Fruit fly (Drosophila melanogaster): ENCODE results near the gene Send2.

DNA sequence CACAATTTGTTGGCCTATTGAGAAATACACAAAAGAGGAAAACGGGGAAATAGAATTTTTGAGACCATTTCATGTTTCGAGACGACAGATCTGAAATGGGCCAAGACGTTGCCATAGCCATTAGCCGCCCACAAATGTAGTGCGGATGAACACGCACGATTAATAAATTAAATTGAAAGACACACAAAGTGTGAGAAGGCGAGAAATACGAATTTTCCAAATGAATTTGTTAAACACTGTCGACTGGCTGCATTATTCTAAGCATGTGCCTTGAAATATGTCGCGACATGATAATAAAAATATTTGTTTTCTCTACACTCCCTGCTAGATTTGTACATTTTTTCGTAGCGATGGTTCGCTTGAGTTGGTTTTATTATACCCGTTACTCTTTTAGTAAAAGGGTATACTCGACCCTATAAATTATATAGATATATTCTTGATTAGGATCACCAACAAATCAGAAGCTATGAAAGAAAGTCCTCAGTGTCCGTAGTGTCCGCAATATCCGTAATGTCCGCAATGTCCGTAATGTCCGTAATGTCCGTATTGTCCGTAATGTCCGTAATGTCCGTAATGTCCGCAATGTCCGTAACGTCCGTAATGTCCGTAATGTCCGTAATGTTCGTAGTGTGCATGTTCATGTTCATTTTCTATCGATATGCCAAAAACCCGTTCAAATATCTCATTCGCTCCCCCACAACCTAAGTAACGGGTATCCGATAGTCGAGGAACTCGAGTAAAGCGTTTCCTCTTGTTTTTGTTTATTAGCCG, 30.2 kb upstream of the Send2 start:
- TF ChIP-seq CG11294 (GFP tag; IDR thresholded peaks at IDR 0.05) (no peak), Lpt (GFP tag; optimal IDR thresholded peaks at IDR 0.05) (no peak), CG10631 (GFP tag; optimal IDR thresholded peaks at IDR 0.05) (no peak), Eip78C (GFP tag) (no peak), spab (GFP tag; optimal IDR thresholded peaks at IDR 0.05) (no peak), CG7368 (GFP tag; optimal IDR thresholded peaks at IDR 0.05) (no peak), Sox14 (GFP tag; optimal IDR thresholded peaks at IDR 0.05) (no peak), Hr39 (GFP tag; optimal IDR thresholded peaks at IDR 0.05) (no peak), fd59A (GFP tag; optimal IDR thresholded peaks at IDR 0.05) (no peak)

Measured in whole organism, prepupa.